Worm (Caenorhabditis elegans) whole organism, early embryonic: ENCODE measurements around the gene skr-9.

Experiments
- aly-1 ChIP-seq: sonication (generic microtip); optimal IDR thresholded peaks from 2 replicates; lab custom pipeline; 2016; ENCODE audit warnings: missing genetic modification characterization, missing compliant biosample characterization
- ama-1 ChIP-seq: fragments of 150-350 bp; optimal IDR thresholded peaks from 2 replicates; lab custom pipeline; 2014
- ceh-36 ChIP-seq: sonication (generic microtip); optimal IDR thresholded peaks from 2 replicates; lab custom pipeline; 2016; ENCODE audit warnings: missing genetic modification characterization, inconsistent platforms, missing compliant biosample characterization
- ets-7 ChIP-seq: sonication (generic microtip); optimal IDR thresholded peaks from 2 replicates; lab custom pipeline; 2016; ENCODE audit warnings: missing genotype, missing genetic modification characterization, missing compliant biosample characterization
- hmg-4 ChIP-seq: fragments of 200-800 bp; sonication (Bioruptor generic); optimal IDR thresholded peaks from 2 replicates; lab custom pipeline; 2018; ENCODE audit warnings: mild to moderate bottlenecking, missing genetic modification characterization, missing compliant biosample characterization
- hnd-1 ChIP-seq: sonication (generic microtip); optimal IDR thresholded peaks from 2 replicates; lab custom pipeline; 2016; ENCODE audit warnings: missing genetic modification characterization, missing compliant biosample characterization
- pes-1 ChIP-seq: fragments of 200-800 bp; sonication (Bioruptor generic); IDR thresholded peaks from 2 replicates; pipeline ENCODE4 v1.3.6; 2022; ENCODE audit warnings: missing genetic modification reagents, missing genetic modification characterization, missing compliant biosample characterization

ce11 chrIV:17126512-17126911, 36.9 kb upstream of the skr-9 start:
- TF ChIP-seq pes-1 (GFP tag; lab: Robert Waterston, UW) (no peak), hmg-4 (no peak), ama-1 (no peak), aly-1 (tag; lab: Kevin White, UChicago) (no peak), hnd-1 (no peak), ceh-36 (no peak), ets-7 (tag; lab: Kevin White, UChicago) (no peak)
